Fruit fly (Drosophila melanogaster) whole organism, embryonic: Measurements from ENCODE around the gene CG10948.

ENCODE experiments used
- ATbp ChIP-seq: fragments of 200-800 bp; sonication (Bioruptor generic); optimal IDR thresholded peaks from 2 replicates; lab custom pipeline; 2017; ENCODE audit warnings: missing biosample characterization, mild to moderate bottlenecking, missing genetic modification characterization, missing genetic modification reagents
- Atf-2 ChIP-seq: fragments of 200-800 bp; sonication (Bioruptor generic); optimal IDR thresholded peaks from 2 replicates; lab custom pipeline; 2016; ENCODE audit warnings: missing biosample characterization, missing genetic modification characterization
- Awh ChIP-seq: fragments of 200-800 bp; sonication (Bioruptor generic); IDR thresholded peaks from 2 replicates; pipeline ENCODE4, ENCODE4 v1.3.6; 2022; ENCODE audit warnings: missing biosample characterization, missing genetic modification characterization
- CG12071 ChIP-seq: fragments of 200-800 bp; sonication (Bioruptor generic); optimal IDR thresholded peaks from 3 replicates; lab custom pipeline; 2018; ENCODE audit warnings: missing biosample characterization, mild to moderate bottlenecking, missing genetic modification characterization
- CG12659 ChIP-seq: fragments of 200-800 bp; sonication (Bioruptor generic); optimal IDR thresholded peaks from 3 replicates; lab custom pipeline; 2017; ENCODE audit warnings: mild to moderate bottlenecking, missing biosample characterization, missing genetic modification reagents, missing genetic modification characterization
- CG16779 ChIP-seq: fragments of 200-800 bp; sonication (Bioruptor generic); IDR thresholded peaks from 2 replicates; pipeline ENCODE4 v1.3.6; 2022; ENCODE audit warnings: missing biosample characterization, missing genetic modification characterization
- CG17361 ChIP-seq: fragments of 200-800 bp; sonication (Bioruptor generic); IDR thresholded peaks from 3 replicates; pipeline ENCODE4 v1.3.6; 2022; ENCODE audit warnings: missing biosample characterization, missing genetic modification characterization
- CG1832 ChIP-seq: fragments of 200-800 bp; sonication (Bioruptor generic); optimal IDR thresholded peaks from 2 replicates; lab custom pipeline; 2017; ENCODE audit warnings: missing biosample characterization, mild to moderate bottlenecking, missing genetic modification characterization, inconsistent platforms
- CG18619 ChIP-seq: fragments of 200-800 bp; sonication (Bioruptor generic); optimal IDR thresholded peaks from 3 replicates; lab custom pipeline; 2017; ENCODE audit warnings: missing biosample characterization, mild to moderate bottlenecking, missing genetic modification characterization
- CG2199 ChIP-seq: fragments of 200-800 bp; sonication (Bioruptor generic); IDR thresholded peaks from 3 replicates; pipeline ENCODE4 v1.3.6; 2022; ENCODE audit warnings: missing biosample characterization, missing genetic modification characterization
- CG30403 ChIP-seq: fragments of 200-800 bp; sonication (Bioruptor generic); optimal IDR thresholded peaks from 3 replicates; lab custom pipeline; 2016; ENCODE audit warnings: missing biosample characterization, missing genetic modification characterization
- CG31441 ChIP-seq: fragments of 200-800 bp; sonication (Bioruptor generic); IDR thresholded peaks from 2 replicates; pipeline ENCODE4 v1.3.6; 2022; ENCODE audit warnings: missing biosample characterization, missing genetic modification characterization
- CG3163 ChIP-seq: fragments of 200-800 bp; sonication (Bioruptor generic); optimal IDR thresholded peaks from 3 replicates; lab custom pipeline; 2016; ENCODE audit warnings: missing biosample characterization, missing genetic modification characterization
- CG32532 ChIP-seq: fragments of 200-800 bp; sonication (Bioruptor generic); IDR thresholded peaks from 2 replicates; pipeline ENCODE4 v1.3.6; 2022; ENCODE audit warnings: missing biosample characterization, missing genetic modification characterization
- CG32767 ChIP-seq: fragments of 200-800 bp; sonication (Bioruptor generic); IDR thresholded peaks from 2 replicates; pipeline ENCODE4 v1.3.6; 2022; ENCODE audit warnings: missing biosample characterization, missing genetic modification characterization
- CG6765 ChIP-seq: fragments of 200-800 bp; sonication (Bioruptor generic); optimal IDR thresholded peaks from 3 replicates; lab custom pipeline; 2017; ENCODE audit warnings: missing biosample characterization, mild to moderate bottlenecking, missing genetic modification characterization
- CG7372 ChIP-seq: fragments of 200-800 bp; sonication (Bioruptor generic); IDR thresholded peaks from 2 replicates; pipeline ENCODE4 v1.3.6; 2022; ENCODE audit warnings: missing biosample characterization, missing genetic modification characterization
- CG7963 ChIP-seq: fragments of 200-800 bp; sonication (Bioruptor generic); IDR thresholded peaks from 3 replicates; pipeline ENCODE4 v1.3.6; 2022; ENCODE audit warnings: missing biosample characterization, missing genetic modification characterization; ENCODE audit not compliant: partially characterized antibody
- CG8290 ChIP-seq, 3 experiments: fragments of 200-800 bp; sonication (Bioruptor generic); optimal IDR thresholded peaks; 2 replicates each; lab custom pipeline; 2016 to 2019; ENCODE audit warnings: missing biosample characterization in 3 of 3, missing genetic modification characterization in 3 of 3, mild to moderate bottlenecking in 2 of 3, moderate library complexity in 1 of 3
- CG9609 ChIP-seq: fragments of 200-800 bp; sonication (Bioruptor generic); optimal IDR thresholded peaks from 3 replicates; lab custom pipeline; 2016; ENCODE audit warnings: missing biosample characterization, missing genetic modification characterization
- CrebB ChIP-seq: fragments of 200-800 bp; sonication (Bioruptor generic); optimal IDR thresholded peaks from 3 replicates; lab custom pipeline; 2018; ENCODE audit warnings: missing biosample characterization, mild to moderate bottlenecking, missing genetic modification characterization
- Doc3 ChIP-seq: fragments of 200-800 bp; sonication (Bioruptor generic); IDR thresholded peaks from 3 replicates; pipeline ENCODE4 v1.3.6; 2022; ENCODE audit warnings: missing biosample characterization, missing genetic modification characterization; ENCODE audit not compliant: partially characterized antibody
- Elba2 ChIP-seq: fragments of 200-800 bp; sonication (Bioruptor generic); optimal IDR thresholded peaks from 3 replicates; lab custom pipeline; 2016; ENCODE audit warnings: missing biosample characterization, missing genetic modification characterization
- GATAe ChIP-seq: fragments of 200-800 bp; sonication (Bioruptor generic); conservative IDR thresholded peaks from 2 replicates; pipeline ENCODE4 v1.3.6; 2022; ENCODE audit warnings: missing biosample characterization, missing genetic modification characterization
- Hand ChIP-seq: fragments of 200-800 bp; sonication (Bioruptor generic); optimal IDR thresholded peaks from 2 replicates; lab custom pipeline; 2017; ENCODE audit warnings: mild to moderate bottlenecking, missing biosample characterization, missing genetic modification reagents, missing genetic modification characterization
- Hr3 ChIP-seq: fragments of 200-800 bp; sonication (Bioruptor generic); optimal IDR thresholded peaks from 3 replicates; lab custom pipeline; 2016; ENCODE audit warnings: missing biosample characterization, missing genetic modification characterization
- Meics ChIP-seq: fragments of 200-800 bp; sonication (Bioruptor generic); optimal IDR thresholded peaks from 2 replicates; lab custom pipeline; 2017; ENCODE audit warnings: missing biosample characterization, mild to moderate bottlenecking, missing genetic modification characterization
- NFAT ChIP-seq: fragments of 200-800 bp; sonication (Bioruptor generic); IDR thresholded peaks from 2 replicates; pipeline ENCODE4 v1.3.6; 2022; ENCODE audit warnings: missing biosample characterization, missing genetic modification characterization
- Pdp1 ChIP-seq, 2 experiments: fragments of 200-800 bp; sonication (Bioruptor generic); optimal IDR thresholded peaks; 3 replicates each; lab custom pipeline; 2016; ENCODE audit warnings: missing biosample characterization in 2 of 2, missing genetic modification characterization in 2 of 2, mild to moderate bottlenecking in 1 of 2, moderate library complexity in 1 of 2
- Rx ChIP-seq: fragments of 200-800 bp; sonication (Bioruptor generic); IDR thresholded peaks from 2 replicates; pipeline ENCODE4 v1.3.6; 2022; ENCODE audit warnings: missing biosample characterization, missing genetic modification characterization
- Sry-δ ChIP-seq: fragments of 200-800 bp; sonication (Bioruptor generic); optimal IDR thresholded peaks from 2 replicates; lab custom pipeline; 2016; ENCODE audit warnings: missing biosample characterization, missing genetic modification characterization
- chinmo ChIP-seq: fragments of 200-800 bp; sonication (Bioruptor generic); IDR thresholded peaks from 4 replicates; pipeline ENCODE4 v1.3.6; 2022; ENCODE audit warnings: missing biosample characterization, missing genetic modification characterization; ENCODE audit not compliant: partially characterized antibody
- chm ChIP-seq: fragments of 200-800 bp; sonication (Bioruptor generic); IDR thresholded peaks from 2 replicates; pipeline ENCODE4 v1.3.6; 2022; ENCODE audit warnings: missing biosample characterization, missing genetic modification characterization
- croc ChIP-seq: fragments of 200-800 bp; sonication (Bioruptor generic); conservative IDR thresholded peaks from 3 replicates; pipeline ENCODE4 v1.3.6; 2022; ENCODE audit warnings: missing biosample characterization, missing genetic modification characterization
- crol ChIP-seq: fragments of 200-800 bp; sonication (Bioruptor generic); IDR thresholded peaks from 2 replicates; pipeline ENCODE4 v1.3.6; 2022; ENCODE audit warnings: missing biosample characterization, missing genetic modification characterization
- crp ChIP-seq, 2 experiments: fragments of 200-800 bp; sonication (Bioruptor generic); optimal IDR thresholded peaks; 2 replicates in 1 of 2; 3 replicates in 1 of 2; lab custom pipeline; 2017; ENCODE audit warnings: missing biosample characterization in 2 of 2, missing genetic modification characterization in 2 of 2, mild to moderate bottlenecking in 1 of 2, moderate library complexity in 1 of 2
- grau ChIP-seq: fragments of 200-800 bp; optimal IDR thresholded peaks from 3 replicates; lab custom pipeline; 2019; ENCODE audit warnings: missing biosample characterization, mild to moderate bottlenecking, missing genetic modification characterization, moderate library complexity
- hbn ChIP-seq: fragments of 200-800 bp; sonication (Bioruptor generic); IDR thresholded peaks from 2 replicates; pipeline ENCODE4 v1.3.6; 2022; ENCODE audit warnings: missing biosample characterization, missing genetic modification characterization; ENCODE audit not compliant: partially characterized antibody
- klu ChIP-seq: fragments of 200-800 bp; sonication (Bioruptor generic); IDR thresholded peaks from 2 replicates; pipeline ENCODE4 v1.3.6; 2022; ENCODE audit warnings: missing biosample characterization, missing genetic modification characterization
- lbe ChIP-seq: fragments of 200-800 bp; sonication (Bioruptor generic); optimal IDR thresholded peaks from 2 replicates; lab custom pipeline; 2016; ENCODE audit warnings: missing biosample characterization, mild to moderate bottlenecking, missing genetic modification characterization
- nom ChIP-seq: fragments of 200-800 bp; sonication (Bioruptor generic); optimal IDR thresholded peaks from 2 replicates; lab custom pipeline; 2017; ENCODE audit warnings: missing biosample characterization, missing genetic modification characterization, mild to moderate bottlenecking, moderate library complexity, missing genetic modification reagents
- oc ChIP-seq: fragments of 200-800 bp; sonication (Bioruptor generic); optimal IDR thresholded peaks from 2 replicates; lab custom pipeline; 2018; ENCODE audit warnings: missing biosample characterization, mild to moderate bottlenecking, missing genetic modification characterization, moderate library complexity
- onecut ChIP-seq: fragments of 200-800 bp; sonication (Bioruptor generic); IDR thresholded peaks from 2 replicates; pipeline ENCODE4 v1.3.6; 2022; ENCODE audit warnings: missing biosample characterization, missing genetic modification characterization
- otp ChIP-seq: fragments of 200-800 bp; sonication (Bioruptor generic); IDR thresholded peaks from 3 replicates; pipeline ENCODE4, ENCODE4 v1.3.6; 2022; ENCODE audit warnings: missing biosample characterization, missing genetic modification characterization
- sna ChIP-seq: fragments of 200-800 bp; sonication (Bioruptor generic); IDR thresholded peaks from 2 replicates; pipeline ENCODE4 v1.3.6; 2022; ENCODE audit warnings: missing biosample characterization, missing genetic modification characterization; ENCODE audit not compliant: partially characterized antibody
- vvl ChIP-seq: fragments of 200-800 bp; sonication (Bioruptor generic); IDR thresholded peaks from 2 replicates; pipeline ENCODE4 v1.3.6; 2022; ENCODE audit warnings: missing biosample characterization, missing genetic modification characterization
- wdn ChIP-seq: fragments of 200-800 bp; sonication (Bioruptor generic); IDR thresholded peaks from 2 replicates; pipeline ENCODE4 v1.3.6; 2022; ENCODE audit warnings: missing biosample characterization, missing genetic modification characterization
- yki ChIP-seq: fragments of >200 bp; optimal IDR thresholded peaks from 3 replicates; lab custom pipeline; 2018

Gene CG10948

dm6 chr3L:12804035-12804729 is 45.7 kb downstream of the CG10948 start:
- peak; percentile 25; the same call in 1 of the 2 replicates for TF ChIP-seq vvl (GFP tag; lab: Robert Waterston, UW)
- TF ChIP-seq NFAT (GFP tag; lab: Robert Waterston, UW) = 0 out of 2 replicates have a peak, but pooled peaks have one; percentile 16
- TF ChIP-seq Doc3 = peak; percentile 22; the same call in 1 of the 3 replicates
- peak; percentile 40 for TF ChIP-seq oc (tag; lab: Kevin White, UChicago)
- TF ChIP-seq CG30403 (GFP tag; lab: Kevin White, UChicago) = peak; percentile 17
- no peak for TF ChIP-seq Sry-δ
- peak; percentile 44 for TF ChIP-seq Awh
- peak; percentile 90 for TF ChIP-seq yki (lab: Kevin White, UChicago)
- TF ChIP-seq lbe (GFP tag; lab: Kevin White, UChicago) = no peak
- TF ChIP-seq CG3163 (GFP tag; lab: Kevin White, UChicago) = no peak
- TF ChIP-seq crol (GFP tag; lab: Robert Waterston, UW) = peak; percentile 96
- TF ChIP-seq crp (GFP tag; optimal IDR thresholded peaks at IDR 0.05; lab: Kevin White, UChicago) = peak in 1 of 2 experiments; percentile 61
- TF ChIP-seq Elba2 (GFP tag; lab: Kevin White, UChicago) = no peak
- peak; percentile 52 for TF ChIP-seq nom (GFP tag; lab: Kevin White, UChicago)
- TF ChIP-seq chinmo (GFP tag; lab: Robert Waterston, UW) = 0 out of 4 replicates have a peak, but pooled peaks have one; percentile 78
- 0 out of 2 replicates have a peak, but pooled peaks have one; percentile 48 for TF ChIP-seq CG16779 (GFP tag; lab: Robert Waterston, UW)
- TF ChIP-seq CG6765 (GFP tag; lab: Kevin White, UChicago) = peak; percentile 20
- peak in 1 of 2 experiments; percentile 25 for TF ChIP-seq Pdp1 (GFP tag; optimal IDR thresholded peaks at IDR 0.05; lab: Kevin White, UChicago)
- TF ChIP-seq Hr3 (GFP tag; lab: Kevin White, UChicago) = no peak
- peak; percentile 75 for TF ChIP-seq chm
- peak; percentile 87 for TF ChIP-seq onecut (GFP tag; lab: Robert Waterston, UW)
- TF ChIP-seq CG8290 (GFP tag; optimal IDR thresholded peaks at IDR 0.05; lab: Kevin White, UChicago) = no peak
- peak in 1 of 2 experiments; percentile 42 for TF ChIP-seq CG8290 (tag; optimal IDR thresholded peaks at IDR 0.05; lab: Kevin White, UChicago)
- 0 out of 2 replicates have a peak, but pooled peaks have one; percentile 28 for TF ChIP-seq hbn
- peak; percentile 17 for TF ChIP-seq grau (tag; lab: Kevin White, UChicago)
- TF ChIP-seq wdn (GFP tag; lab: Robert Waterston, UW) = no peak
- peak; percentile 29 for TF ChIP-seq CrebB
- TF ChIP-seq Hand = no peak
- no peak for TF ChIP-seq klu (GFP tag; lab: Robert Waterston, UW)
- peak; percentile 15; the same call in 1 of the 2 replicates for TF ChIP-seq CG32532 (GFP tag; lab: Robert Waterston, UW)
- TF ChIP-seq otp = no peak
- TF ChIP-seq CG12071 (GFP tag; lab: Kevin White, UChicago) = peak; percentile 23
- TF ChIP-seq GATAe (GFP tag; lab: Robert Waterston, UW) = no peak
- no peak for TF ChIP-seq Rx (GFP tag; lab: Robert Waterston, UW)
- TF ChIP-seq CG2199 = peak; percentile 76
- no peak for TF ChIP-seq croc (GFP tag; lab: Robert Waterston, UW)
- TF ChIP-seq CG7963 (GFP tag; lab: Robert Waterston, UW) = 0 out of 3 replicates have a peak, but pooled peaks have one; percentile 28
- TF ChIP-seq CG31441 (GFP tag; lab: Robert Waterston, UW) = 0 out of 2 replicates have a peak, but pooled peaks have one; percentile 7
- TF ChIP-seq sna (GFP tag; lab: Robert Waterston, UW) = 0 out of 2 replicates have a peak, but pooled peaks have one; percentile 14
- no peak for TF ChIP-seq CG9609 (GFP tag; lab: Kevin White, UChicago)
- TF ChIP-seq Atf-2 (GFP tag; lab: Kevin White, UChicago) = no peak
- TF ChIP-seq ATbp = peak; percentile 38
- peak; percentile 25 for TF ChIP-seq CG18619 (GFP tag; lab: Kevin White, UChicago)
- no peak for TF ChIP-seq CG32767
- peak; percentile 30 for TF ChIP-seq Meics (GFP tag; lab: Kevin White, UChicago)
- TF ChIP-seq CG7372 (GFP tag; lab: Robert Waterston, UW) = 0 out of 2 replicates have a peak, but pooled peaks have one; percentile 27
- peak; percentile 68 for TF ChIP-seq CG1832 (GFP tag; lab: Kevin White, UChicago)
- peak; percentile 4 for TF ChIP-seq CG12659
- TF ChIP-seq CG17361 (GFP tag; lab: Robert Waterston, UW) = 0 out of 3 replicates have a peak, but pooled peaks have one; percentile 47
